Worm (Caenorhabditis elegans) whole organism, L4 larva: ENCODE results near the gene Y7A5A.7.

Source experiments
- D1046.2 ChIP-seq: fragments of 200-800 bp; sonication (Bioruptor generic); IDR thresholded peaks from 2 replicates; pipeline ENCODE4 v1.3.6; 2022; ENCODE audit warnings: missing genetic modification characterization, missing compliant biosample characterization
- F10B5.3 ChIP-seq: sonication (generic microtip); optimal IDR thresholded peaks from 2 replicates; lab custom pipeline; 2016; ENCODE audit warnings: mild to moderate bottlenecking, missing genetic modification characterization, missing compliant biosample characterization
- F26F4.8 ChIP-seq: fragments of 200-800 bp; sonication (Bioruptor generic); conservative IDR thresholded peaks from 2 replicates; pipeline ENCODE4 v1.3.6; 2022; ENCODE audit warnings: missing genetic modification characterization, missing compliant biosample characterization
- F44E2.7 ChIP-seq: fragments of 200-800 bp; sonication (Bioruptor generic); IDR thresholded peaks from 2 replicates; pipeline ENCODE4 v2.1.2; 2022; ENCODE audit warnings: missing genetic modification characterization, missing compliant biosample characterization
- Y105C5A.15 ChIP-seq: fragments of 200-800 bp; sonication (Bioruptor generic); IDR thresholded peaks from 2 replicates; pipeline ENCODE4 v1.3.6; 2022; ENCODE audit warnings: missing genetic modification characterization, missing compliant biosample characterization
- Y5F2A.4 ChIP-seq: fragments of 200-800 bp; sonication (Bioruptor generic); optimal IDR thresholded peaks from 2 replicates; lab custom pipeline; 2018; ENCODE audit warnings: mild to moderate bottlenecking, missing genetic modification characterization, missing compliant biosample characterization
- ama-1 ChIP-seq: fragments of 150-350 bp; optimal IDR thresholded peaks from 2 replicates; lab custom pipeline; 2014; ENCODE audit warnings: inconsistent platforms, mixed read lengths
- attf-4 ChIP-seq: sonication (generic microtip); optimal IDR thresholded peaks from 3 replicates; lab custom pipeline; 2017; ENCODE audit warnings: missing biosample characterization, missing genetic modification characterization
- ceh-20 ChIP-seq: fragments of 200-800 bp; sonication (Bioruptor generic); IDR thresholded peaks from 2 replicates; pipeline ENCODE4 v1.3.6; 2022; ENCODE audit warnings: missing genetic modification reagents, missing genetic modification characterization, missing compliant biosample characterization
- ceh-62 ChIP-seq: sonication (generic microtip); optimal IDR thresholded peaks from 2 replicates; lab custom pipeline; 2017; ENCODE audit warnings: missing biosample characterization, missing genetic modification characterization
- cey-2 ChIP-seq: sonication (generic microtip); optimal IDR thresholded peaks from 3 replicates; lab custom pipeline; 2017; ENCODE audit warnings: missing genetic modification characterization, mild to moderate bottlenecking, missing compliant biosample characterization, antibody characterized with exemption, borderline replicate concordance; ENCODE audit not compliant: insufficient read depth
- daf-16 ChIP-seq, 3 experiments: sonication (generic microtip); optimal IDR thresholded peaks; 2 replicates each; lab custom pipeline; 2016 to 2017; ENCODE audit warnings: missing genetic modification characterization in 3 of 3, missing genetic modification reagents in 3 of 3, mild to moderate bottlenecking in 2 of 3, missing compliant biosample characterization in 2 of 3, missing biosample characterization in 1 of 3, moderate library complexity in 1 of 3
- dmd-6 ChIP-seq: fragments of 200-800 bp; sonication (Bioruptor generic); IDR thresholded peaks from 2 replicates; pipeline ENCODE4 v1.3.6; 2022; ENCODE audit warnings: missing genetic modification reagents, missing genetic modification characterization, missing compliant biosample characterization
- dmd-8 ChIP-seq: fragments of 200-800 bp; sonication (Bioruptor generic); IDR thresholded peaks from 2 replicates; pipeline ENCODE4 v1.3.6; 2022; ENCODE audit warnings: missing genetic modification characterization, missing compliant biosample characterization
- dmd-9 ChIP-seq: fragments of 200-800 bp; sonication (Bioruptor generic); IDR thresholded peaks from 2 replicates; pipeline ENCODE4 v1.3.6; 2022; ENCODE audit warnings: missing genetic modification reagents, missing genetic modification characterization, missing compliant biosample characterization
- dpl-1 ChIP-seq: fragments of 150-350 bp; optimal IDR thresholded peaks from 2 replicates; lab custom pipeline; 2014; ENCODE audit warnings: missing biosample characterization, missing genetic modification reagents, missing genetic modification characterization
- duxl-1 ChIP-seq: sonication (generic microtip); optimal IDR thresholded peaks from 2 replicates; lab custom pipeline; 2016; ENCODE audit warnings: mild to moderate bottlenecking, missing genetic modification characterization, moderate library complexity, missing compliant biosample characterization; ENCODE audit not compliant: poor library complexity
- dve-1 ChIP-seq: sonication (generic microtip); optimal IDR thresholded peaks from 2 replicates; lab custom pipeline; 2017; ENCODE audit warnings: antibody characterized with exemption, mild to moderate bottlenecking, missing genetic modification characterization, missing compliant biosample characterization; ENCODE audit not compliant: insufficient read depth
- egl-43 ChIP-seq: fragments of 200-800 bp; sonication (Bioruptor generic); IDR thresholded peaks from 2 replicates; pipeline ENCODE4 v1.3.6; 2022; ENCODE audit warnings: missing genetic modification reagents, missing genetic modification characterization, missing compliant biosample characterization
- hlh-30 ChIP-seq: sonication (generic microtip); optimal IDR thresholded peaks from 2 replicates; lab custom pipeline; 2017; ENCODE audit warnings: antibody characterized with exemption, mild to moderate bottlenecking, missing genetic modification characterization, missing compliant biosample characterization; ENCODE audit not compliant: insufficient read depth
- lim-7 ChIP-seq: fragments of 200-800 bp; sonication (Bioruptor generic); IDR thresholded peaks from 2 replicates; pipeline ENCODE4 v1.3.6; 2022; ENCODE audit warnings: missing genetic modification characterization, missing compliant biosample characterization
- lin-1 ChIP-seq: fragments of 200-800 bp; sonication (Bioruptor generic); IDR thresholded peaks from 2 replicates; pipeline ENCODE4 v1.3.6; 2022; ENCODE audit warnings: missing genetic modification reagents, missing genetic modification characterization, missing compliant biosample characterization
- lin-13 ChIP-seq: fragments of 150-350 bp; optimal IDR thresholded peaks from 2 replicates; lab custom pipeline; 2014; ENCODE audit warnings: missing biosample characterization, missing genetic modification reagents, missing genetic modification characterization
- lin-29 ChIP-seq: fragments of 200-800 bp; sonication (Bioruptor generic); IDR thresholded peaks from 2 replicates; pipeline ENCODE4 v1.3.6; 2022; ENCODE audit warnings: missing genetic modification reagents, missing genetic modification characterization, missing compliant biosample characterization
- lin-38 ChIP-seq: fragments of 200-800 bp; sonication (Bioruptor generic); IDR thresholded peaks from 2 replicates; pipeline ENCODE4 v1.3.6; 2022; ENCODE audit warnings: missing genetic modification reagents, missing genetic modification characterization, missing compliant biosample characterization
- lir-3 ChIP-seq: sonication (generic microtip); optimal IDR thresholded peaks from 2 replicates; lab custom pipeline; 2016; ENCODE audit warnings: mild to moderate bottlenecking, missing genetic modification characterization, missing compliant biosample characterization
- lsy-2 ChIP-seq, 2 experiments: fragments of 150-350 bp in 1 of 2; sonication (generic microtip) in 1 of 2; optimal IDR thresholded peaks; 2 replicates each; lab custom pipeline; 2014 to 2017; ENCODE audit warnings: missing biosample characterization in 2 of 2, missing genetic modification characterization in 2 of 2
- madf-9 ChIP-seq: fragments of 200-800 bp; sonication (Bioruptor generic); conservative IDR thresholded peaks from 2 replicates; pipeline ENCODE4 v1.3.6; 2022; ENCODE audit warnings: missing genetic modification reagents, missing genetic modification characterization, missing compliant biosample characterization
- mdl-1 ChIP-seq, 2 experiments: fragments of 150-350 bp in 1 of 2; sonication (generic microtip) in 1 of 2; optimal IDR thresholded peaks; 2 replicates each; lab custom pipeline; 2014 to 2017; ENCODE audit warnings: missing biosample characterization in 2 of 2, missing genetic modification characterization in 2 of 2
- mdt-29 ChIP-seq: fragments of 200-800 bp; sonication (Bioruptor generic); IDR thresholded peaks from 2 replicates; pipeline ENCODE4 v1.3.6; 2022; ENCODE audit warnings: missing genetic modification reagents, missing genetic modification characterization, missing compliant biosample characterization
- mes-2 ChIP-seq: sonication (generic microtip); optimal IDR thresholded peaks from 2 replicates; lab custom pipeline; 2016; ENCODE audit warnings: missing genotype, mild to moderate bottlenecking, missing genetic modification characterization, missing compliant biosample characterization; ENCODE audit not compliant: poor library complexity, severe bottlenecking
- mxl-3 ChIP-seq: fragments of 200-800 bp; sonication (Bioruptor generic); optimal IDR thresholded peaks from 2 replicates; lab custom pipeline; 2018; ENCODE audit warnings: mild to moderate bottlenecking, missing genetic modification characterization, missing compliant biosample characterization
- nhr-102 ChIP-seq: sonication (generic microtip); optimal IDR thresholded peaks from 2 replicates; lab custom pipeline; 2016; ENCODE audit warnings: mild to moderate bottlenecking, missing genetic modification characterization, moderate library complexity, missing compliant biosample characterization
- nhr-28 ChIP-seq: fragments of 150-350 bp; optimal IDR thresholded peaks from 2 replicates; lab custom pipeline; 2014; ENCODE audit warnings: missing biosample characterization, missing genetic modification characterization
- nhr-41 ChIP-seq: fragments of 200-800 bp; sonication (Bioruptor generic); IDR thresholded peaks from 2 replicates; pipeline ENCODE4 v1.3.6; 2022; ENCODE audit warnings: missing genetic modification reagents, missing genetic modification characterization, missing compliant biosample characterization
- nhr-48 ChIP-seq: sonication (generic microtip); optimal IDR thresholded peaks from 2 replicates; lab custom pipeline; 2016; ENCODE audit warnings: mild to moderate bottlenecking, missing genetic modification characterization, missing compliant biosample characterization
- php-3 ChIP-seq: fragments of 200-800 bp; sonication (Bioruptor generic); IDR thresholded peaks from 2 replicates; pipeline ENCODE4 v1.3.6; 2022; ENCODE audit warnings: missing genetic modification reagents, missing genetic modification characterization, missing compliant biosample characterization
- pqm-1 ChIP-seq: sonication (generic microtip); optimal IDR thresholded peaks from 2 replicates; lab custom pipeline; 2017; ENCODE audit warnings: missing biosample characterization, missing genetic modification characterization
- sdz-12 ChIP-seq: fragments of 200-800 bp; sonication (Bioruptor generic); optimal IDR thresholded peaks from 2 replicates; lab custom pipeline; 2018; ENCODE audit warnings: mild to moderate bottlenecking, missing genetic modification characterization, missing compliant biosample characterization
- skn-1 ChIP-seq: fragments of 150-350 bp; optimal IDR thresholded peaks from 2 replicates; lab custom pipeline; 2014; ENCODE audit warnings: missing biosample characterization, missing genetic modification characterization
- spr-3 ChIP-seq: fragments of 200-800 bp; sonication (Bioruptor generic); optimal IDR thresholded peaks from 2 replicates; lab custom pipeline; 2018; ENCODE audit warnings: mild to moderate bottlenecking, missing genetic modification characterization, missing compliant biosample characterization
- unc-130 ChIP-seq: sonication (generic microtip); optimal IDR thresholded peaks from 2 replicates; lab custom pipeline; 2016; ENCODE audit warnings: missing genetic modification reagents, missing genetic modification characterization, missing compliant biosample characterization
- unc-62 ChIP-seq, 3 experiments: fragments of 150-350 bp in 1 of 3; sonication (generic microtip); optimal IDR thresholded peaks in 2 of 3; peaks in 1 of 3; 1 replicate in 1 of 3; 2 replicates in 2 of 3; lab custom pipeline; 2014 to 2017; ENCODE audit warnings: missing biosample characterization in 3 of 3, missing genetic modification characterization in 3 of 3, missing genetic modification reagents in 3 of 3, missing genotype in 1 of 3
- vab-7 ChIP-seq: fragments of 200-800 bp; sonication (Bioruptor generic); IDR thresholded peaks from 2 replicates; pipeline ENCODE4 v1.3.6; 2022; ENCODE audit warnings: missing genetic modification reagents, missing genetic modification characterization, missing compliant biosample characterization
- zag-1 ChIP-seq: fragments of 150-350 bp; optimal IDR thresholded peaks from 2 replicates; lab custom pipeline; 2014; ENCODE audit warnings: missing biosample characterization, missing genetic modification characterization
- zfp-3 ChIP-seq: fragments of 200-800 bp; sonication (Bioruptor generic); conservative IDR thresholded peaks from 2 replicates; pipeline ENCODE4 v1.3.6; 2022; ENCODE audit warnings: missing genetic modification reagents, missing genetic modification characterization, missing compliant biosample characterization
- zip-11 ChIP-seq: fragments of 200-800 bp; sonication (Bioruptor generic); IDR thresholded peaks from 2 replicates; pipeline ENCODE4 v1.3.6; 2022; ENCODE audit warnings: missing genetic modification characterization, missing compliant biosample characterization
- ztf-7 ChIP-seq: fragments of 150-350 bp; optimal IDR thresholded peaks from 2 replicates; lab custom pipeline; 2014; ENCODE audit warnings: missing biosample characterization, missing genetic modification characterization

Gene Y7A5A.7

DNA sequence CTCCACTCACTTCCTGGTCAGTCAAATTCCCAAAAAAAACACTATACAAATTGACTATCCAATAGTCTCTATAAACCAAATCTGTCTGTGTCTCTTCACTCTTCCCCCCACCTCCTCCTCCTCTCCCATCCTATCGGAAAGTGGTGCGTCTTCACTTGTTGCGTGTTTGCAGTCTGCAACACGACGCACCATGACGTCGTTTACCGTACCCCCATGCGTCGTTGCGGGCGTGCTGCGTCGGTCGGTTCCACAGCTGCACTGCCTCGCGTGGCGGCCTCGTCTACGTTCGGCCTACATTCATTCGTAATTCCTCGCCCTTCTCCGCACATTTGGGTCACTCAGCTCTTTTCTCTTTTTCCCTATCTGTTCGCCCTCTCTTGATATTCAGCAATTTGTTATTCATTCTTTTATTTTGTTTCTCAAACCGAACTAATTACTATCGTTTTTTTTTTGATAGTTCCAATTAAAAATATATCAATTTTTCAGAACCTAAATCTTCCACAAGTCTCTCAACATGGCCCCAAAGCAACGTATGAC, 37.2 kb upstream of the Y7A5A.7 start, which contains the start of gene serp-1.1 (continued):
- TF ChIP-seq daf-16 (GFP tag; optimal IDR thresholded peaks at IDR 0.05; lab: Kevin White, UChicago) (peak; percentile 94), daf-16 (tag; optimal IDR thresholded peaks at IDR 0.05; lab: Kevin White, UChicago) (peak; percentile 80), ceh-62 (tag; lab: Kevin White, UChicago) (no peak), F10B5.3 (peak; percentile 92), mdt-29 (peak; percentile 92), lin-29 (GFP tag; lab: Robert Waterston, UW) (peak; percentile 95), mxl-3 (peak; percentile 100), unc-62 (GFP tag; optimal IDR thresholded peaks at IDR 0.05 in 1 of 2; lab: Kevin White, UChicago) (peak in 1 of 2 experiments; percentile 100), unc-62 (tag; optimal IDR thresholded peaks at IDR 0.05; lab: Kevin White, UChicago) (peak; percentile 68), nhr-102 (tag; lab: Kevin White, UChicago) (peak; percentile 98), dve-1 (tag; lab: Kevin White, UChicago) (peak; percentile 100), dmd-9 (GFP tag; lab: Robert Waterston, UW) (peak; percentile 92), zip-11 (GFP tag; lab: Robert Waterston, UW) (no peak), nhr-41 (GFP tag; lab: Robert Waterston, UW) (peak; percentile 99), dpl-1 (peak; percentile 85)

DNA sequence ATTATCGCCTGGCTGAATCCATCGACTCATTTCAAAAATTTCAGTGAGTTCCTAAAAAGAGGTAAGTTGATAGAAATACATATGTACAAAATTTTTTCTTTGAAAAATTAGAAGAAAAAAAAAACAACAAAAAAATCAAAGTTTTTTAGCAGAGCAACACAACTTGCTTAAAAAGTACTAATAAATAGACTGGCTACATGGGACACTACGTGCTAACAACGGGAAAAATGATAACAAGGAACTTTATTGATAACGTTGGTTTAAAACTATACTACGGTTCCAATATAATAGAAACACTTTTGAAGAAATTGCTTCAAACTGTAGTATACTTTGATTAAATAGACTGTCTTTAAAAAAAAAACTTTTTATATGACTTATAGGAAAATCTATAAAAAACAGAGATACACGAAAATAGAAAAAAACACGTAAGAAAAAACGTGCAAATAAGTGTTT, 34.5 kb upstream of the Y7A5A.7 start, which contains the start of gene acox-1.6:
acox-1.6 (minus strand) TSS at position 51 of the 453 bp plus-strand sequence.
- TF ChIP-seq nhr-28 (tag; lab: Kevin White, UChicago) = peak; percentile 80
- no peak for TF ChIP-seq attf-4 (tag; lab: Kevin White, UChicago)
- TF ChIP-seq nhr-48 = no peak
- TF ChIP-seq sdz-12 = no peak
- no peak for TF ChIP-seq ceh-20 (GFP tag; lab: Robert Waterston, UW)
- TF ChIP-seq ama-1 = no peak
- no peak for TF ChIP-seq lir-3 (tag; lab: Kevin White, UChicago)
- TF ChIP-seq skn-1 (tag; lab: Kevin White, UChicago) = no peak
- no peak for TF ChIP-seq zfp-3
- TF ChIP-seq lin-1 (GFP tag; lab: Robert Waterston, UW) = no peak
- peak; percentile 66 for TF ChIP-seq pqm-1 (tag; lab: Kevin White, UChicago)
- TF ChIP-seq mdl-1 (tag; optimal IDR thresholded peaks at IDR 0.05; lab: Kevin White, UChicago) = peak in 1 of 2 experiments; percentile 7
- TF ChIP-seq D1046.2 (GFP tag; lab: Robert Waterston, UW) = no peak
- no peak for TF ChIP-seq spr-3
- TF ChIP-seq lin-38 (GFP tag; lab: Robert Waterston, UW) = no peak
- TF ChIP-seq hlh-30 = no peak
- TF ChIP-seq lsy-2 (tag; optimal IDR thresholded peaks at IDR 0.05; lab: Kevin White, UChicago) = no peak
- TF ChIP-seq mes-2 (tag; lab: Kevin White, UChicago) = no peak
- no peak for TF ChIP-seq F26F4.8
- TF ChIP-seq lin-29 (GFP tag; lab: Robert Waterston, UW) = no peak
- no peak for TF ChIP-seq vab-7 (GFP tag; lab: Robert Waterston, UW)
- TF ChIP-seq unc-130 (GFP tag; lab: Kevin White, UChicago) = no peak
- no peak for TF ChIP-seq Y5F2A.4
- no peak for TF ChIP-seq lin-13
- no peak for TF ChIP-seq zag-1 (tag; lab: Kevin White, UChicago)
- TF ChIP-seq php-3 (GFP tag; lab: Robert Waterston, UW) = no peak
- no peak for TF ChIP-seq lim-7 (GFP tag; lab: Robert Waterston, UW)
- no peak for TF ChIP-seq F44E2.7
- no peak for TF ChIP-seq madf-9 (GFP tag; lab: Robert Waterston, UW)
- TF ChIP-seq dmd-6 = peak; percentile 23; the same call in 1 of the 2 replicates
- no peak for TF ChIP-seq ztf-7 (tag; lab: Kevin White, UChicago)
- TF ChIP-seq duxl-1 = no peak
- no peak for TF ChIP-seq Y105C5A.15 (GFP tag; lab: Robert Waterston, UW)
- no peak for TF ChIP-seq dmd-8
- TF ChIP-seq egl-43 (GFP tag; lab: Robert Waterston, UW) = no peak
- TF ChIP-seq cey-2 (tag; lab: Kevin White, UChicago) = no peak
